Worm (Caenorhabditis elegans) whole organism, L1 larva: ENCODE data around the gene Y68A4A.10.

ENCODE experiments used
- ama-1 ChIP-seq: fragments of 150-350 bp; optimal IDR thresholded peaks from 2 replicates; lab custom pipeline; 2014
- blmp-1 ChIP-seq: fragments of 150-350 bp; optimal IDR thresholded peaks from 2 replicates; lab custom pipeline; 2014; ENCODE audit warnings: missing biosample characterization, missing genetic modification characterization
- elt-3 ChIP-seq, 6 experiments: fragments of 150-350 bp in 1 of 6; sonication (generic microtip); optimal IDR thresholded peaks; 2 replicates each; lab custom pipeline; 2017 to 2018; ENCODE audit warnings: missing biosample characterization in 6 of 6, missing genetic modification characterization in 6 of 6, inconsistent platforms in 1 of 6
- hlh-17 ChIP-seq: fragments of 200-800 bp; sonication (Bioruptor generic); optimal IDR thresholded peaks from 2 replicates; lab custom pipeline; 2018; ENCODE audit warnings: missing genetic modification characterization, mild to moderate bottlenecking, missing compliant biosample characterization, moderate library complexity, borderline replicate concordance
- jun-1 ChIP-seq: fragments of 150-350 bp; optimal IDR thresholded peaks from 2 replicates; lab custom pipeline; 2014; ENCODE audit warnings: missing biosample characterization, missing genetic modification reagents, missing genetic modification characterization
- lsy-2 ChIP-seq, 2 experiments: fragments of 150-350 bp; optimal IDR thresholded peaks; 2 replicates each; lab custom pipeline; 2014; ENCODE audit warnings: missing biosample characterization in 2 of 2, missing genetic modification characterization in 2 of 2
- nhr-237 ChIP-seq: fragments of 150-350 bp; optimal IDR thresholded peaks from 2 replicates; lab custom pipeline; 2014; ENCODE audit warnings: missing biosample characterization, missing genetic modification characterization
- snpc-4 ChIP-seq: fragments of 150-350 bp; optimal IDR thresholded peaks from 2 replicates; lab custom pipeline; 2014; ENCODE audit warnings: missing biosample characterization, missing genetic modification characterization
- unc-62 ChIP-seq: fragments of 150-350 bp; optimal IDR thresholded peaks from 2 replicates; lab custom pipeline; 2014; ENCODE audit warnings: missing biosample characterization, missing genetic modification reagents, missing genetic modification characterization

DNA sequence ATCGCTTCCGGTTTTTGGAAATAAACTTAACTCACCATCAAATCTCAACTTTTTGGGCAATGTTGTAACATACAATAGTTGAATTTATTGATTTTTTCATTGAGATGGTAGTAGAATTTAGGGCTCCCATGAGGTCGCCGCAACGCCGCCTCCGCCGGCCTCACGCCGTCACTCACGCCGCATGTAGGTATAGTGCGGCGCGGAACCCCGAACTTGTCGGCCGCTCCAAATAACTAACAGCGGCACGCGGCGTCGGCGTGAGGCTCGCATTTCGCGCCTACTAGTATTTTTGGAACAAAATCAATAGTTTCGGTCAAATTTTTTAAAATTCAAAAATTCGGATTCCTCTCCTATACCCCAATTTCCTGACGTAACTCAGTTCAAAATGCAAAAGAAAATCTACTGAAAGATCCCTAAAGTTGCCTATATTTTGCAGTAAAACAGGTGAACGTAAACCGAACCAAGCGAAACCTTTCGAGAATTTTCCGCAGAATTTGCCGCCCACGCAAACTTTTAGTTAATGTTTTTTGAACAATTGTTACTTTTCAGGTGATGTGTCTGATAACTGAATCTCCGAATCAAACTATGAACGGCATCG is 49.5 kb downstream of the Y68A4A.10 start, which contains the start of gene Y61B8A.6:
- TF ChIP-seq unc-62 (GFP tag; lab: Kevin White, UChicago) (no peak), elt-3 (tag; optimal IDR thresholded peaks at IDR 0.05; lab: Kevin White, UChicago) (no peak), blmp-1 (no peak), nhr-237 (tag; lab: Kevin White, UChicago) (no peak), jun-1 (tag; lab: Kevin White, UChicago) (no peak), lsy-2 (tag; optimal IDR thresholded peaks at IDR 0.05; lab: Kevin White, UChicago) (no peak), ama-1 (no peak), hlh-17 (GFP tag; lab: Kevin White, UChicago) (no peak), snpc-4 (no peak)
